Fruit fly (Drosophila melanogaster): ENCODE data around the gene dlg1.

- no peak for TF ChIP-seq CG8478 (optimal IDR thresholded peaks at IDR 0.05)
- no peak for TF ChIP-seq CTCF (optimal IDR thresholded peaks at IDR 0.05)
Measured at dm6 chrX:11425956-11426598, 56.6 kb downstream of the dlg1 start.

Measured in S2 (cell line).